Worm (Caenorhabditis elegans) whole organism, young adult: ENCODE data around the gene tyr-1.

Experiments
- gei-17 ChIP-seq: fragments of 200-800 bp; sonication (Bioruptor generic); optimal IDR thresholded peaks from 2 replicates; lab custom pipeline; 2018; ENCODE audit warnings: mild to moderate bottlenecking, missing genetic modification characterization, missing compliant biosample characterization
- hmg-1.2 ChIP-seq: fragments of 200-800 bp; sonication (Bioruptor generic); IDR thresholded peaks from 2 replicates; pipeline ENCODE4 v1.3.6; 2022; ENCODE audit warnings: missing genetic modification reagents, missing genetic modification characterization, missing compliant biosample characterization
- madf-8 ChIP-seq: fragments of 200-800 bp; sonication (Bioruptor generic); conservative IDR thresholded peaks from 2 replicates; pipeline ENCODE4 v1.3.6; 2022; ENCODE audit warnings: missing genetic modification reagents, missing genetic modification characterization, missing compliant biosample characterization
- mes-4 ChIP-seq: sonication (generic microtip); optimal IDR thresholded peaks from 2 replicates; lab custom pipeline; 2016; ENCODE audit warnings: missing genotype, missing genetic modification characterization, missing compliant biosample characterization
- nfya-2 ChIP-seq: fragments of 200-800 bp; sonication (Bioruptor generic); IDR thresholded peaks from 2 replicates; pipeline ENCODE4 v1.3.6; 2022; ENCODE audit warnings: missing genetic modification reagents, missing genetic modification characterization, missing compliant biosample characterization
- pbrm-1 ChIP-seq: fragments of 200-800 bp; sonication (Bioruptor generic); IDR thresholded peaks from 2 replicates; pipeline ENCODE4 v1.3.6; 2022; ENCODE audit warnings: missing genetic modification reagents, missing genetic modification characterization, missing compliant biosample characterization
- unc-130 ChIP-seq: sonication (generic microtip); optimal IDR thresholded peaks from 2 replicates; lab custom pipeline; 2016; ENCODE audit warnings: missing genetic modification reagents, missing genetic modification characterization, missing compliant biosample characterization
- unc-62 ChIP-seq: fragments of 150-350 bp; optimal IDR thresholded peaks from 2 replicates; lab custom pipeline; 2014; ENCODE audit warnings: missing biosample characterization, missing genetic modification reagents, missing genetic modification characterization
- ztf-6 ChIP-seq: fragments of 200-800 bp; sonication (Bioruptor generic); IDR thresholded peaks from 2 replicates; pipeline ENCODE4 v1.3.6; 2022; ENCODE audit warnings: missing genetic modification reagents, missing genetic modification characterization, missing compliant biosample characterization

DNA sequence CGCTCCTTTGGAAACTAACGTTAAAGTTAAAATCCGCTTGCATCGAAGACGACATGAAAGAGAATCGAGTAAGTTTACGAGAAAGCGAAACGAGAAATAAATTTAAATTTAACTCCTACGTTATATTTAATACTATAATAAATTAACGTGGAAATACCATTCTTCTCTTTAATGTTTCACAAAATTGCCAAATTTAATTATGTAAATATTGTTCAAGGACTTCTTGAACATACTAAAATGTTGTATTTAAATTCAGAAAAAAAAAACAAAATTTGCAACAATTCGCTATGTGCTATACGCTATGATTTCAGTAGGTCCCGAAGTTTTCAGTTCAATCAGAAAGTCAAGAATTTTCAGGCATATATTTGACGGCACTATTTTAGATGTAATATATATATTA lies 23.3 kb downstream of the tyr-1 start, which contains the start of gene ZK688.10:
- TF ChIP-seq gei-17 (GFP tag; lab: Kevin White, UChicago), result no peak
- no peak for TF ChIP-seq mes-4 (tag; lab: Kevin White, UChicago)
- TF ChIP-seq nfya-2 (GFP tag; lab: Robert Waterston, UW), result no peak
- no peak for TF ChIP-seq unc-130 (GFP tag; lab: Kevin White, UChicago)
- no peak for TF ChIP-seq unc-62 (GFP tag; lab: Kevin White, UChicago)
- TF ChIP-seq hmg-1.2 (GFP tag; lab: Robert Waterston, UW), result no peak
- TF ChIP-seq ztf-6, result no peak
- no peak for TF ChIP-seq pbrm-1
- TF ChIP-seq madf-8 (GFP tag; lab: Robert Waterston, UW), result no peak
